Fruit fly (Drosophila melanogaster): Measurements from ENCODE around the gene CG15743.
A peak's percentile ranks its signal among the peaks of the same experiment; 100 is the strongest.

The CG15743 gene

dm6 chrX:13310764-13311163 lies 25.3 kb downstream of the CG15743 start (continued):
- TF ChIP-seq br (optimal IDR thresholded peaks at IDR 0.05) (no peak), Sox100B (GFP tag; optimal IDR thresholded peaks at IDR 0.05) (no peak), Deaf1 (tag; optimal IDR thresholded peaks at IDR 0.05) (no peak), Doc3 (GFP tag; IDR thresholded peaks at IDR 0.05; ENCODE audit: partially characterized antibody) (no peak), stc (GFP tag; IDR thresholded peaks at IDR 0.05) (no peak), zfh1 (GFP tag; IDR thresholded peaks at IDR 0.05) (no peak), CG16863 (GFP tag; optimal IDR thresholded peaks at IDR 0.05) (no peak), HLH3B (GFP tag; IDR thresholded peaks at IDR 0.05) (no peak), CG15269 (tag; optimal IDR thresholded peaks at IDR 0.05) (peak; percentile 18), CG33213 (GFP tag; optimal IDR thresholded peaks at IDR 0.05) (no peak), toy (GFP tag; IDR thresholded peaks at IDR 0.05) (no peak), dmrt11E (tag; optimal IDR thresholded peaks at IDR 0.05) (no peak), CG11723 (GFP tag; optimal IDR thresholded peaks at IDR 0.05) (no peak), CG10321 (GFP tag; IDR thresholded peaks at IDR 0.05) (no peak), vnd (GFP tag; IDR thresholded peaks at IDR 0.05; ENCODE audit: partially characterized antibody) (no peak), eve (GFP tag; optimal IDR thresholded peaks at IDR 0.05) (no peak), CG12155 (GFP tag; optimal IDR thresholded peaks at IDR 0.05) (no peak), Awh (GFP tag; IDR thresholded peaks at IDR 0.05) (0 out of 2 replicates have a peak, but pooled peaks have one; percentile 20), pfk (GFP tag; optimal IDR thresholded peaks at IDR 0.05) (peak; percentile 17), NC2β (GFP tag; optimal IDR thresholded peaks at IDR 0.05) (no peak), sd (tag; optimal IDR thresholded peaks at IDR 0.05) (peak; percentile 33), grn (GFP tag; optimal IDR thresholded peaks at IDR 0.05) (peak; percentile 85), CG14441 (GFP tag; IDR thresholded peaks at IDR 0.05) (no peak), Mad (GFP tag; optimal IDR thresholded peaks at IDR 0.05) (no peak), CG3281 (GFP tag; optimal IDR thresholded peaks at IDR 0.05) (peak; percentile 9), cad (GFP tag; optimal IDR thresholded peaks at IDR 0.05) (no peak), Adf1 (GFP tag; IDR thresholded peaks at IDR 0.05) (peak; percentile 27; the same call in 1 of the 2 replicates), CG4424 (GFP tag; optimal IDR thresholded peaks at IDR 0.05) (no peak), unpg (GFP tag; optimal IDR thresholded peaks at IDR 0.05) (no peak), Usf (GFP tag; optimal IDR thresholded peaks at IDR 0.05) (no peak), Nf-YB (GFP tag; optimal IDR thresholded peaks at IDR 0.05) (no peak), schlank (tag; optimal IDR thresholded peaks at IDR 0.05) (no peak), CG10959 (GFP tag; IDR thresholded peaks at IDR 0.05) (no peak), seq (GFP tag; IDR thresholded peaks at IDR 0.05) (no peak), CG34376 (GFP tag; optimal IDR thresholded peaks at IDR 0.05) (peak; percentile 25), CG11247 (GFP tag; IDR thresholded peaks at IDR 0.05) (no peak), CG16815 (GFP tag; optimal IDR thresholded peaks at IDR 0.05) (no peak), psq (GFP tag; optimal IDR thresholded peaks at IDR 0.05) (no peak), chm (GFP tag; IDR thresholded peaks at IDR 0.05) (no peak), CG3847 (GFP tag; IDR thresholded peaks at IDR 0.05) (no peak), mirr (GFP tag; optimal IDR thresholded peaks at IDR 0.05) (peak; percentile 70), abd-A (tag; optimal IDR thresholded peaks at IDR 0.05) (peak; percentile 24), CG1832 (GFP tag; optimal IDR thresholded peaks at IDR 0.05) (no peak), crp (GFP tag; optimal IDR thresholded peaks at IDR 0.05) (no peak), CG10543 (GFP tag; optimal IDR thresholded peaks at IDR 0.05) (peak; percentile 81), chn (GFP tag; optimal IDR thresholded peaks at IDR 0.05) (no peak), CG10267 (tag; optimal IDR thresholded peaks at IDR 0.05) (no peak), peb (GFP tag; IDR thresholded peaks at IDR 0.05) (no peak), chif (GFP tag; optimal IDR thresholded peaks at IDR 0.05) (no peak), CG8290 (GFP tag; optimal IDR thresholded peaks at IDR 0.05) (no peak), CG8290 (tag; optimal IDR thresholded peaks at IDR 0.05) (peak in 1 of 2 experiments; percentile 58), cg (GFP tag; optimal IDR thresholded peaks at IDR 0.05) (no peak), jigr1 (GFP tag; IDR thresholded peaks at IDR 0.05) (no peak)

Measured in whole organism, embryonic.